Fruit fly (Drosophila melanogaster) S2 (cell line): ENCODE measurements around the gene Fst.

Experiments
- CG8478 ChIP-seq: fragments of >200 bp; optimal IDR thresholded peaks from 2 replicates; lab custom pipeline; 2018
- CTCF ChIP-seq, 2 experiments: fragments of >200 bp; optimal IDR thresholded peaks; 2 replicates each; lab custom pipeline; 2018

DNA sequence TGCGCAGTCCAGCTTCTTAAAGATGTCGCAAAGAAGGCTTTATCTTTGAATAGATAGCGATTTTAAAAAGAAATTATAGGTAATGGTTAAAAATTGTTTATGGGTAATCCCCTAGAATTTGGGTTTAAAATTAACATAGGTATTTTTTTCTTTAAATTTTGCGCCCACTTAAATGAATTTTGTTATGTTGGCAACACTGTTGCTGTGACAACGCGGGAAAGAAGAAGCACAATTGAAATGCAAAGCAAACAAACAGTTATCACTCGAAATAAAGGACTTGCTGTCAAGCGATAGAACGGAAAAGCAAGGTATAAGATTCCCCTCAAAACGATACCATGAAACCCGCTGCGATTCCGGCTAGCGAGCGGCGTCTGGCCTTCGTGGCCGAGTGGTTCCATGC, 33.8 kb upstream of the Fst start, which contains the start of gene nmdyn-D7:
- no peak for TF ChIP-seq CTCF (optimal IDR thresholded peaks at IDR 0.05; lab: Kevin White, UChicago)
- no peak for TF ChIP-seq CG8478
